Fruit fly (Drosophila melanogaster) Kc167 (cell line): ENCODE results near the gene CG31624.

Experiments
- Myc ChIP-seq: fragments of >200 bp; optimal IDR thresholded peaks from 2 replicates; lab custom pipeline; 2017; ENCODE audit warnings: missing external identifiers
- Sin3A ChIP-seq: fragments of >200 bp; optimal IDR thresholded peaks from 2 replicates; lab custom pipeline; 2018; ENCODE audit warnings: missing external identifiers

dm6 chr2L:21166422-21166821 is 33.8 kb downstream of the CG31624 start:
- TF ChIP-seq Myc (lab: Kevin White, UChicago) (no peak), Sin3A (no peak)
